Worm (Caenorhabditis elegans): ENCODE results near the gene Y22D7AL.6.

Gene Y22D7AL.6

DNA sequence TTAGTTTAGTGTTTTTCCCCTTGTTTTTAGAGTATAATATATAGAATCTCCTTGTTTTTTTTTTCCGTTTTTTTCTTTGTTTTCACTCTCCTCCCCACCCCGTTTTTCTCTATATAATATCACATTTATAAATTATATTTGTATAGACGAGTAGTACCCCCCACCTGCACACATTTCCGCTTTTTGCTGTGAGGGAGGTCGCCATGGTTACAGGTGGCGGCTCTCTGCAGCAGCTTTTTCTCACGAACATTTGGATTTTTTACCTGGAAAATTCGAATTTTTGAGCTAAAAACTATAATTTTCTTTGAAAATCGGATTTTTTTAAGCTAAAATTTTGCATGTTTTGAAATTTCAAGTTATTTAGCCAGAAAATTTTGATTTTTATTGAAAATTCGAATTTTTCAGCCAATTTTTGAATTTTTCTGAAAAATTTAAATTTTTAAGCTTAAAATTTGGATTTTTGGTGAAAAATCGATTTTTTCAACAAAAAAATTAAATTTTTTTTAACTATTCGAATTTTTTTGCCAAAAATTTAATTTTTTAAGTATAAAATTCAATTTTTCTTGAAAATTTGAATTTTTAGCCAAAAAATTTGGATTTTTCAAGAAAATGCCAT lies 21.0 kb downstream of the Y22D7AL.6 start:
- no peak for TF ChIP-seq tab-1 (GFP tag; IDR thresholded peaks at IDR 0.05)
- TF ChIP-seq med-1 (GFP tag; optimal IDR thresholded peaks at IDR 0.05; ENCODE audit: insufficient read depth), result no peak
- TF ChIP-seq flt-1 (GFP tag; IDR thresholded peaks at IDR 0.05), result no peak
- TF ChIP-seq ref-1 (GFP tag; conservative IDR thresholded peaks at IDR 0.05), result no peak
- TF ChIP-seq ztf-23 (GFP tag; IDR thresholded peaks at IDR 0.05), result no peak
- TF ChIP-seq T22C8.4 (GFP tag; IDR thresholded peaks at IDR 0.05), result no peak
- TF ChIP-seq cog-1 (tag; optimal IDR thresholded peaks at IDR 0.05), result no peak

DNA sequence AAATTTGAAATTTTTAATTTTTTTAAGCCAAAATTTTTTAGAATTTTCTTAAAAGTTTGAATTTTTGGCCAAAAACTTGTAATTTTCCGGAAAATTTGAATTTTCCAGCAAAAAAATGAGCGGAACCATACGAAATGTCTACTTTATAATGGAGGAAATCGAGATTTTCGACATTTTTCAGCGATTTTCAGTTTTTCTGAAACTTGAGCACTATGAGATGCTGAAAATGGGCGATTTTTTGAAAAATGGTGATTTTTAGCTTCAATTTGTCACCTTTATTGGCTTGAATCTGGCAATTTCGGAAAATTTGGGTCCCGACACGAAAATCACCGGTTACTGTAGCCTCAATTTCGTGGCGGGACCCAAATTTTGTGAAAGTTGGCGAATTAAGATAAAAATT lies 21.8 kb downstream of the Y22D7AL.6 start, which contains the start of gene Y22D7AL.4:
Gene Y22D7AL.4 (plus strand): TSS at position 109 of the 400 bp plus-strand sequence.
- TF ChIP-seq ref-1 (GFP tag; conservative IDR thresholded peaks at IDR 0.05), result no peak
- TF ChIP-seq T22C8.4 (GFP tag; IDR thresholded peaks at IDR 0.05), result no peak
- no peak for TF ChIP-seq ztf-23 (GFP tag; IDR thresholded peaks at IDR 0.05)
- no peak for TF ChIP-seq tab-1 (GFP tag; IDR thresholded peaks at IDR 0.05)
- TF ChIP-seq med-1 (GFP tag; optimal IDR thresholded peaks at IDR 0.05; ENCODE audit: insufficient read depth), result no peak
- TF ChIP-seq cog-1 (tag; optimal IDR thresholded peaks at IDR 0.05), result no peak
- no peak for TF ChIP-seq flt-1 (GFP tag; IDR thresholded peaks at IDR 0.05)
- no peak for TF ChIP-seq klf-2 (GFP tag; conservative IDR thresholded peaks at IDR 0.05)
- TF ChIP-seq ztf-29 (GFP tag; IDR thresholded peaks at IDR 0.05), result no peak

- no peak for TF ChIP-seq cog-1 (tag; optimal IDR thresholded peaks at IDR 0.05)
- TF ChIP-seq klf-2 (GFP tag; conservative IDR thresholded peaks at IDR 0.05), result no peak
- TF ChIP-seq med-1 (GFP tag; optimal IDR thresholded peaks at IDR 0.05; ENCODE audit: insufficient read depth), result no peak
- TF ChIP-seq ref-1 (GFP tag; conservative IDR thresholded peaks at IDR 0.05), result no peak
- no peak for TF ChIP-seq ztf-29 (GFP tag; IDR thresholded peaks at IDR 0.05)
- TF ChIP-seq ztf-23 (GFP tag; IDR thresholded peaks at IDR 0.05), result no peak
- TF ChIP-seq flt-1 (GFP tag; IDR thresholded peaks at IDR 0.05), result no peak
- TF ChIP-seq T22C8.4 (GFP tag; IDR thresholded peaks at IDR 0.05), result no peak
- no peak for TF ChIP-seq tab-1 (GFP tag; IDR thresholded peaks at IDR 0.05)
Measured at ce11 chrIII:1634270-1634669, 29.5 kb downstream of the Y22D7AL.6 start, which contains the start of gene Y22D7AL.11. Y22D7AL.11 (minus strand) TSS chrIII:1634370.

DNA sequence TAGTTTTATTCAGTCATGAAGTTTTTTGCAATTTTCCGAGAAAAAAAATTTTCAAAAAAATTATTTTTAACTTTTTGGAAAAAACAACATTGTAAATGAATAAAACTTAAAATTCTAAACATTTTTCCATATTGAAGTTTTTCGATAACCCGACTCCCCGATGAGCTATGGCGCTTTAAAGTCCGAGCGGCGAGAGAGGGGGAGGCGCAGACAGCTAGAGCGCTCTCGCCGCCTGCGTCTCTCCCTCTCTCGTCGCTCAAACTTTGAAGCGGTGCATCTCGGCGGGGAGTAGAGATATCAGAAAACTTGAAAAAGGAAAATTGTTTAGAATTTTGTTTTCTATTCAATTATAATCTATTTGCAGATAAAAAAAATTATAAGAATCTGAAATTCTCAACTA lies 33.6 kb downstream of the Y22D7AL.6 start:
- no peak for TF ChIP-seq ztf-23 (GFP tag; IDR thresholded peaks at IDR 0.05)
- TF ChIP-seq cog-1 (tag; optimal IDR thresholded peaks at IDR 0.05), result no peak
- no peak for TF ChIP-seq tab-1 (GFP tag; IDR thresholded peaks at IDR 0.05)
- no peak for TF ChIP-seq med-1 (GFP tag; optimal IDR thresholded peaks at IDR 0.05; ENCODE audit: insufficient read depth)
- TF ChIP-seq T22C8.4 (GFP tag; IDR thresholded peaks at IDR 0.05), result no peak
- no peak for TF ChIP-seq ref-1 (GFP tag; conservative IDR thresholded peaks at IDR 0.05)
- no peak for TF ChIP-seq ztf-29 (GFP tag; IDR thresholded peaks at IDR 0.05)
- no peak for TF ChIP-seq flt-1 (GFP tag; IDR thresholded peaks at IDR 0.05)
- no peak for TF ChIP-seq klf-2 (GFP tag; conservative IDR thresholded peaks at IDR 0.05)

- no peak for TF ChIP-seq T22C8.4 (GFP tag; IDR thresholded peaks at IDR 0.05)
- no peak for TF ChIP-seq flt-1 (GFP tag; IDR thresholded peaks at IDR 0.05)
- TF ChIP-seq cog-1 (tag; optimal IDR thresholded peaks at IDR 0.05), result no peak
- no peak for TF ChIP-seq klf-2 (GFP tag; conservative IDR thresholded peaks at IDR 0.05)
- no peak for TF ChIP-seq tab-1 (GFP tag; IDR thresholded peaks at IDR 0.05)
- TF ChIP-seq ztf-29 (GFP tag; IDR thresholded peaks at IDR 0.05), result no peak
- no peak for TF ChIP-seq ztf-23 (GFP tag; IDR thresholded peaks at IDR 0.05)
- no peak for TF ChIP-seq med-1 (GFP tag; optimal IDR thresholded peaks at IDR 0.05; ENCODE audit: insufficient read depth)
- no peak for TF ChIP-seq ref-1 (GFP tag; conservative IDR thresholded peaks at IDR 0.05)
Measured at ce11 chrIII:1641163-1641562, 36.4 kb downstream of the Y22D7AL.6 start, which contains the start of gene Y22D7AL.3. Y22D7AL.3 (plus strand) TSS chrIII:1641463.

DNA sequence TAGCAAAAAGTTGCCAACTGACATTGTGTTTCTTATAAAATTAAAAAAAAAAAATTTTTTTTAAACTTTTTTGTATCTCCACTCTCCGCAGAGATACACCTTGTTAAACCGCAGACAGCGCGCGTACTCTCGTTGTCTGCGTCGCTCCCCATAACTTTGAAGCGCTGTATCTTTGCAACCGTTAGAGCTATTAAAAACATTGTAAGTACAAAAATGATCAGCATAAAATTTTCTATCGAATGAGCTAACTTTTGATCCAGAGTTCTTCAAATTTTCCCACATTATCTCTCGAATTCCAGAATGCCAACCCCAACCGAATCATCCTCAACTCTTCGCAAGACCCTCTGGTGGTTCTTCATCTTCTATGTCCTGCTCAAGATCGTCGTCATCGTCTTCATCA lies 47.5 kb downstream of the Y22D7AL.6 start, which contains the start of gene Y22D7AL.1:
Gene Y22D7AL.1 (plus strand): TSS at position 301 of the 400 bp plus-strand sequence.
- TF ChIP-seq cog-1 (tag; optimal IDR thresholded peaks at IDR 0.05), result no peak
- TF ChIP-seq med-1 (GFP tag; optimal IDR thresholded peaks at IDR 0.05; ENCODE audit: insufficient read depth), result no peak
- TF ChIP-seq flt-1 (GFP tag; IDR thresholded peaks at IDR 0.05), result no peak
- no peak for TF ChIP-seq ref-1 (GFP tag; conservative IDR thresholded peaks at IDR 0.05)
- no peak for TF ChIP-seq tab-1 (GFP tag; IDR thresholded peaks at IDR 0.05)
- TF ChIP-seq T22C8.4 (GFP tag; IDR thresholded peaks at IDR 0.05), result no peak
- no peak for TF ChIP-seq ztf-23 (GFP tag; IDR thresholded peaks at IDR 0.05)
- no peak for TF ChIP-seq ztf-29 (GFP tag; IDR thresholded peaks at IDR 0.05)
- no peak for TF ChIP-seq klf-2 (GFP tag; conservative IDR thresholded peaks at IDR 0.05)

DNA sequence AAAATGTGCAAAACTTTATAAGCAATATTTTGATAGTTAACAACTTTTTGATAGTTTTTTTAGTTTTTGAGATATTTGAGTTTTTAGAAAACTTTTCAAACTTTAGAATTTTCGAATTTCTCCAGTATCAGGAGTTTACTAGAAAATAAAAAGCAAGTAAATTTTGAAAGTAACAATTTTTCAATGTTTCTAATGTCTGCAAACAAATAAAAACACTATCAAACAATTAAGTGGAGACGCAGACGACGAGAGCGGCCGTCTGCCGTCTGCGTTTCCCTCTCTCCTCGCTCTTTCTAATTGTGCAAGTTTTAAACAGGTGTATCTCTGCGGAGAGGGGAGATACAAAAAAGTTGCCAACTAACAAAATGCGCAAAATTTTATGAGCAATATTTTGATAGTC lies 48.2 kb downstream of the Y22D7AL.6 start:
- TF ChIP-seq ref-1 (GFP tag; conservative IDR thresholded peaks at IDR 0.05) (no peak), ztf-29 (GFP tag; IDR thresholded peaks at IDR 0.05) (no peak), flt-1 (GFP tag; IDR thresholded peaks at IDR 0.05) (no peak), T22C8.4 (GFP tag; IDR thresholded peaks at IDR 0.05) (no peak), tab-1 (GFP tag; IDR thresholded peaks at IDR 0.05) (no peak), cog-1 (tag; optimal IDR thresholded peaks at IDR 0.05) (no peak), klf-2 (GFP tag; conservative IDR thresholded peaks at IDR 0.05) (no peak), ztf-23 (GFP tag; IDR thresholded peaks at IDR 0.05) (no peak), med-1 (GFP tag; optimal IDR thresholded peaks at IDR 0.05; ENCODE audit: insufficient read depth) (no peak)
